Worm (Caenorhabditis elegans): Measurements from ENCODE around the gene srj-53.

srj-53 gene

DNA sequence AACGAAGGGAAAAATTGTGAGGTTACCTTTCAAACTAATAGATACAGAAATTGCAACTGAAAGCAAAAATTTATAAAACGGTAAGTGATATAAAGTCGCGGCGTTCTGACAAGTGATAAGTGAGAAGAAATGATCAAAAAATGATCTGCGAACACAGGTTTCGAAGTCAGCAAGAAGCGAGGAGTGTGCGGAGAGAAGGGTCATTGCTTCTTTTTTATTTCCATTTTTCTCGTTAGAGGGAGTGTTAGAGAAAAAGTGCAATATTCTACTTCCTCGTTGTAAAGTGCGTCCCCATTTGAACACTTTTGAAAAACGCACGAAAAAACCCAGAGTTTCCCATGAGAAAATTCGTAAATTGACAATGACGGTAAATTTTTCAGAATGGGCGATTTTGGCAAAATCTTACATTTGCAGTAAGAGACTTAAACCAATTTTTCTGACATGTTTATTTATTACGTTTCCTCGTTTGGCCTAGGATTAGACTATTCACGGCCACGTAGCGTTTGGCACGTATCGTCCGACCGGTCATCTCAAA is 17.9 kb downstream of the srj-53 start, which contains the start of the genes fbxa-72 and srx-21:
Gene fbxa-72 (minus strand): TSS at position 204 of the 535 bp plus-strand sequence.
Gene srx-21 (plus strand): TSS at position 485 of the 535 bp plus-strand sequence.
- TF ChIP-seq mxl-3 (GFP tag; optimal IDR thresholded peaks at IDR 0.05) (peak; percentile 36), unc-62 (GFP tag; optimal IDR thresholded peaks at IDR 0.05 in 1 of 2) (peak in 1 of 2 experiments; percentile 80), unc-62 (tag; optimal IDR thresholded peaks at IDR 0.05) (no peak), ceh-62 (tag; optimal IDR thresholded peaks at IDR 0.05) (no peak), lir-3 (tag; optimal IDR thresholded peaks at IDR 0.05) (no peak), attf-4 (tag; optimal IDR thresholded peaks at IDR 0.05) (no peak), duxl-1 (tag; optimal IDR thresholded peaks at IDR 0.05; ENCODE audit: poor library complexity) (peak; percentile 17), pha-4 (GFP tag; IDR thresholded peaks at IDR 0.05) (no peak), pha-4 (tag; optimal IDR thresholded peaks at IDR 0.05) (no peak), dve-1 (tag; optimal IDR thresholded peaks at IDR 0.05; ENCODE audit: insufficient read depth) (peak; percentile 43), unc-130 (GFP tag; optimal IDR thresholded peaks at IDR 0.05) (no peak), hif-1 (tag; optimal IDR thresholded peaks at IDR 0.05) (peak in 1 of 2 experiments; percentile 57), nhr-77 (tag; optimal IDR thresholded peaks at IDR 0.05) (peak; percentile 52), pqm-1 (tag; optimal IDR thresholded peaks at IDR 0.05) (peak; percentile 62), unc-39 (tag; optimal IDR thresholded peaks at IDR 0.05) (no peak), aha-1 (tag) (peak; percentile 65), nhr-25 (tag; optimal IDR thresholded peaks at IDR 0.05; ENCODE audit: borderline replicate concordance, insufficient read depth) (peak; percentile 51), hlh-11 (tag; optimal IDR thresholded peaks at IDR 0.05) (peak; percentile 52), lim-7 (GFP tag; IDR thresholded peaks at IDR 0.05) (no peak), mdl-1 (tag; optimal IDR thresholded peaks at IDR 0.05) (peak in 1 of 2 experiments; percentile 28), mes-2 (tag; optimal IDR thresholded peaks at IDR 0.05; ENCODE audit: poor library complexity, severe bottlenecking) (peak; percentile 44), dmd-6 (GFP tag; IDR thresholded peaks at IDR 0.05) (peak; percentile 75), zag-1 (tag; optimal IDR thresholded peaks at IDR 0.05) (no peak), nhr-28 (tag; optimal IDR thresholded peaks at IDR 0.05) (peak; percentile 90)

DNA sequence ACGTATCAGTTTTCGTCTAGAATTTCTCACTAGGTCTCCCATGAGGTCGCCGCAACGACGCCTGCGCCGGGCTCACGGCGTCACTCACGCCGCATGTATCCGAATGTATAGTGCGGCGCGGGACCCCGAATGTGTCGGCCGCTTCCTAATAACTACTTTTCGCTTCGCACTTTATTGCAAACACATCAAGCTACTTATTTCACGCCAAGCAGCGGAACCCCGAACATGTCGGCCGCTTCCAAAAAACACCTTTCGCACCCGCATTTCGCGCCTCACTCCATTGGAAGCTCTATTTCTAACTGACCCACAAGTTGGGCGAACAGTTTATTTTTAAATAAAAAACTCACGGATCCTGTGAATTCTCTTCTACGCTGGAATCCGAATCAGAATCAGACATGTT is 18.4 kb downstream of the srj-53 start:
- TF ChIP-seq nhr-28 (tag; optimal IDR thresholded peaks at IDR 0.05): no peak

DNA sequence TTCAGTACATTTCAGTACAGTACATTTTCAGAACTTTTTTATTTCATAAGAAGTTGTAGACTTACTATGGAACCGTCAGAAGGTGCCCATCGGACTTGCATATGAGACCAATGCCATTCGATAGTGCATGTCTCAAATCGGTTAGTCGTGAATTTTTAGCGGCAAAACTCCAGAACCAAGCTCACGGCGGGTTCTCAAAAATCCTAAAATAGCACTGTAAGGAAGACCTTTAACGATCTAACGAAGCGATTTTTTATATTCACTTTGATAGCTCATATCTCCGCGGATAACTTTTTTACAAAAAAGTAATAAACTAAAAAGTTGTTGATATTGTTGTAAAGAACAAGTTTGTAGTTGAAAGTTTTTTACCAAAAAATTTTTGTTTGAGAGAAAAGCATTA is 20.3 kb downstream of the srj-53 start, which contains the start of gene sru-25:
Gene sru-25 (minus strand): TSS at position 101 of the 400 bp plus-strand sequence.
- no peak for TF ChIP-seq nhr-76 (tag; optimal IDR thresholded peaks at IDR 0.05)

DNA sequence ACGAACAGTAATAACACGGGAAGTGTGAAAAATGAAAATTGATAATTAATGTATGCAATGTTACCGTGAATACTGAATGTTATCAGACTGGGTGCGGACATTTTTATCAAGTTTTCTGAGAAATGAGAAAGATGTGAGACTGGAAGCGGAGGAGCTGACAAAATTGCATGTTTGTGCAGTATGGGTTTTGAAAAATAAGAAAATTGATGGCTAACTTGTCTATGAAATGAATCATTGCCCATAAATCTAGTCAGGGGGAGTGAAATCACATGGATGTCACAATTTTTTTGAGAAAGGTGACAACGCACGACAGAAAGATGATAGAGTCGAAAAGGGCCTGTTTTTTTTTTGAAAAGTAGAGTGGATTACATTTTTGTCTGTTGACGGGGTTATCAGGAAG is 23.2 kb downstream of the srj-53 start, which contains the start of gene sru-24:
Gene sru-24 (minus strand): TSS at position 101 of the 400 bp plus-strand sequence.
- TF ChIP-seq hlh-30 (tag; optimal IDR thresholded peaks at IDR 0.05; ENCODE audit: insufficient read depth) (no peak), mxl-3 (GFP tag; optimal IDR thresholded peaks at IDR 0.05) (no peak), pqm-1 (tag; optimal IDR thresholded peaks at IDR 0.05) (no peak), saeg-2 (GFP tag; IDR thresholded peaks at IDR 0.05) (no peak), jun-1 (tag; optimal IDR thresholded peaks at IDR 0.05) (no peak), ceh-44 (GFP tag; IDR thresholded peaks at IDR 0.05) (no peak), ceh-20 (GFP tag; IDR thresholded peaks at IDR 0.05) (no peak), T26A8.4 (GFP tag; IDR thresholded peaks at IDR 0.05) (no peak), mxl-2 (GFP tag; conservative IDR thresholded peaks at IDR 0.05) (no peak), daf-19 (GFP tag; conservative IDR thresholded peaks at IDR 0.05) (no peak), egl-27 (tag; optimal IDR thresholded peaks at IDR 0.05) (no peak), F37D6.2 (tag; optimal IDR thresholded peaks at IDR 0.05) (no peak), mdl-1 (tag; optimal IDR thresholded peaks at IDR 0.05) (no peak), dmd-9 (GFP tag; IDR thresholded peaks at IDR 0.05) (no peak), hif-1 (tag; optimal IDR thresholded peaks at IDR 0.05) (no peak), skn-1 (tag; optimal IDR thresholded peaks at IDR 0.05) (no peak), nhr-76 (tag; optimal IDR thresholded peaks at IDR 0.05) (no peak)

All from whole organism, L4 larva.